Fruit fly (Drosophila melanogaster) whole organism, embryonic: ENCODE measurements around the gene Gclm.

Experiments
- Blimp-1 ChIP-seq: fragments of 200-800 bp; sonication (Bioruptor generic); optimal IDR thresholded peaks from 3 replicates; lab custom pipeline; 2018; ENCODE audit warnings: missing biosample characterization, missing genetic modification characterization, mild to moderate bottlenecking, moderate library complexity, missing genetic modification reagents
- Bteb2 ChIP-seq: fragments of 200-800 bp; sonication (Bioruptor generic); optimal IDR thresholded peaks from 2 replicates; lab custom pipeline; 2016; ENCODE audit warnings: missing biosample characterization, missing genetic modification characterization
- CG10431 ChIP-seq: fragments of 200-800 bp; sonication (Bioruptor generic); optimal IDR thresholded peaks from 3 replicates; lab custom pipeline; 2018; ENCODE audit warnings: missing biosample characterization, mild to moderate bottlenecking, missing genetic modification characterization
- CG11723 ChIP-seq: fragments of 200-800 bp; sonication (Bioruptor generic); optimal IDR thresholded peaks from 2 replicates; lab custom pipeline; 2017; ENCODE audit warnings: missing biosample characterization, mild to moderate bottlenecking, missing genetic modification characterization
- CG12071 ChIP-seq: fragments of 200-800 bp; sonication (Bioruptor generic); optimal IDR thresholded peaks from 3 replicates; lab custom pipeline; 2018; ENCODE audit warnings: missing biosample characterization, mild to moderate bottlenecking, missing genetic modification characterization
- CG12769 ChIP-seq: fragments of 200-800 bp; sonication (Bioruptor generic); optimal IDR thresholded peaks from 2 replicates; lab custom pipeline; 2019; ENCODE audit warnings: missing biosample characterization, mild to moderate bottlenecking, missing genetic modification characterization, moderate library complexity
- CG13894 ChIP-seq: fragments of 200-800 bp; sonication (Bioruptor generic); optimal IDR thresholded peaks from 3 replicates; lab custom pipeline; 2018; ENCODE audit warnings: missing biosample characterization, mild to moderate bottlenecking, missing genetic modification characterization, moderate library complexity
- CG16815 ChIP-seq: fragments of 200-800 bp; sonication (Bioruptor generic); optimal IDR thresholded peaks from 3 replicates; lab custom pipeline; 2017; ENCODE audit warnings: missing biosample characterization, mild to moderate bottlenecking, missing genetic modification characterization
- CG17612 ChIP-seq: fragments of 200-800 bp; sonication (Bioruptor generic); IDR thresholded peaks from 2 replicates; pipeline ENCODE4 v1.3.6; 2022; ENCODE audit warnings: missing biosample characterization, missing genetic modification characterization
- CG18619 ChIP-seq: fragments of 200-800 bp; sonication (Bioruptor generic); optimal IDR thresholded peaks from 3 replicates; lab custom pipeline; 2017; ENCODE audit warnings: missing biosample characterization, mild to moderate bottlenecking, missing genetic modification characterization
- CG2678 ChIP-seq: fragments of 200-800 bp; sonication (Bioruptor generic); optimal IDR thresholded peaks from 3 replicates; lab custom pipeline; 2019; ENCODE audit warnings: missing biosample characterization, mild to moderate bottlenecking, missing genetic modification characterization, moderate library complexity
- CG6254 ChIP-seq: fragments of 200-800 bp; sonication (Bioruptor generic); optimal IDR thresholded peaks from 3 replicates; lab custom pipeline; 2017; ENCODE audit warnings: mild to moderate bottlenecking, missing biosample characterization, missing genetic modification reagents, missing genetic modification characterization
- CG8089 ChIP-seq: fragments of 200-800 bp; sonication (Bioruptor generic); optimal IDR thresholded peaks from 3 replicates; lab custom pipeline; 2016; ENCODE audit warnings: missing biosample characterization, missing genetic modification characterization
- CG8944 ChIP-seq: fragments of 200-800 bp; sonication (Bioruptor generic); optimal IDR thresholded peaks from 3 replicates; lab custom pipeline; 2016; ENCODE audit warnings: missing biosample characterization, missing genetic modification characterization
- CG9932 ChIP-seq: fragments of 200-800 bp; sonication (Bioruptor generic); IDR thresholded peaks from 2 replicates; pipeline ENCODE4 v1.3.6; 2022; ENCODE audit warnings: missing biosample characterization, missing genetic modification characterization
- CTCF ChIP-seq: fragments of 200-800 bp; sonication (Bioruptor generic); optimal IDR thresholded peaks from 2 replicates; lab custom pipeline; 2017; ENCODE audit warnings: missing biosample characterization, mild to moderate bottlenecking, missing genetic modification characterization, moderate library complexity
- Chrac-16 ChIP-seq: fragments of 200-800 bp; sonication (Bioruptor generic); optimal IDR thresholded peaks from 3 replicates; lab custom pipeline; 2016; ENCODE audit warnings: missing biosample characterization, missing genetic modification characterization
- Dbx ChIP-seq: fragments of 200-800 bp; sonication (Bioruptor generic); IDR thresholded peaks from 3 replicates; pipeline ENCODE4 v1.3.6; 2022; ENCODE audit warnings: missing biosample characterization, missing genetic modification characterization
- Dfd ChIP-seq, 2 experiments: fragments of >200 bp; optimal IDR thresholded peaks; 2 replicates each; lab custom pipeline; 2017; ENCODE audit warnings: missing biosample characterization in 2 of 2, missing genetic modification characterization in 2 of 2
- Hmx ChIP-seq: fragments of 200-800 bp; sonication (Bioruptor generic); optimal IDR thresholded peaks from 2 replicates; lab custom pipeline; 2016; ENCODE audit warnings: missing biosample characterization, missing genetic modification characterization
- Lpt ChIP-seq: fragments of >200 bp; optimal IDR thresholded peaks from 2 replicates; lab custom pipeline; 2018; ENCODE audit warnings: missing biosample characterization, missing genetic modification characterization
- MTF-1 ChIP-seq: fragments of 200-800 bp; sonication (Bioruptor generic); optimal IDR thresholded peaks from 2 replicates; lab custom pipeline; 2018; ENCODE audit warnings: missing biosample characterization, mild to moderate bottlenecking, missing genetic modification characterization, borderline replicate concordance
- NFAT ChIP-seq: fragments of 200-800 bp; sonication (Bioruptor generic); IDR thresholded peaks from 2 replicates; pipeline ENCODE4 v1.3.6; 2022; ENCODE audit warnings: missing biosample characterization, missing genetic modification characterization
- Stat92E ChIP-seq, 3 experiments: fragments of >200 bp in 2 of 3; fragments of 200-800 bp in 1 of 3; sonication (Bioruptor generic) in 1 of 3; optimal IDR thresholded peaks; 2 replicates each; lab custom pipeline; 2017 to 2019; ENCODE audit warnings: missing biosample characterization in 3 of 3, missing genetic modification characterization in 3 of 3, mild to moderate bottlenecking in 1 of 3, moderate library complexity in 1 of 3
- ato ChIP-seq: fragments of 200-800 bp; sonication (Bioruptor generic); IDR thresholded peaks from 2 replicates; pipeline ENCODE4 v1.3.6; 2022; ENCODE audit warnings: missing biosample characterization, missing genetic modification characterization; ENCODE audit not compliant: partially characterized antibody
- bigmax ChIP-seq: fragments of 200-800 bp; sonication (Bioruptor generic); optimal IDR thresholded peaks from 2 replicates; lab custom pipeline; 2018; ENCODE audit warnings: missing biosample characterization, mild to moderate bottlenecking, missing genetic modification characterization
- caup ChIP-seq: fragments of 200-800 bp; sonication (Bioruptor generic); optimal IDR thresholded peaks from 3 replicates; lab custom pipeline; 2017; ENCODE audit warnings: missing biosample characterization, mild to moderate bottlenecking, missing genetic modification characterization, moderate library complexity; ENCODE audit not compliant: severe bottlenecking
- chif ChIP-seq, 2 experiments: fragments of 200-800 bp; sonication (Bioruptor generic); optimal IDR thresholded peaks; 3 replicates each; lab custom pipeline; 2016; ENCODE audit warnings: missing biosample characterization in 2 of 2, missing genetic modification characterization in 2 of 2
- chn ChIP-seq: fragments of 200-800 bp; sonication (Bioruptor generic); optimal IDR thresholded peaks from 2 replicates; lab custom pipeline; 2016; ENCODE audit warnings: missing biosample characterization, missing genetic modification characterization
- da ChIP-seq: fragments of 200-800 bp; sonication (Bioruptor generic); optimal IDR thresholded peaks from 2 replicates; lab custom pipeline; 2016; ENCODE audit warnings: missing biosample characterization, missing genetic modification characterization
- gfzf ChIP-seq: fragments of 200-800 bp; sonication (Bioruptor generic); optimal IDR thresholded peaks from 2 replicates; lab custom pipeline; 2016; ENCODE audit warnings: missing biosample characterization, mild to moderate bottlenecking, missing genetic modification characterization, moderate library complexity
- gsb ChIP-seq: fragments of 200-800 bp; sonication (Bioruptor generic); IDR thresholded peaks from 2 replicates; pipeline ENCODE4 v1.3.6; 2022; ENCODE audit warnings: missing biosample characterization, missing genetic modification characterization
- hb ChIP-seq: fragments of 200-800 bp; sonication (Bioruptor generic); IDR thresholded peaks from 3 replicates; pipeline ENCODE4 v1.3.6; 2022; ENCODE audit warnings: missing biosample characterization, missing genetic modification characterization; ENCODE audit not compliant: partially characterized antibody
- kah ChIP-seq: fragments of 200-800 bp; sonication (Bioruptor generic); optimal IDR thresholded peaks from 2 replicates; lab custom pipeline; 2018; ENCODE audit warnings: missing biosample characterization, mild to moderate bottlenecking, missing genetic modification characterization
- lbe ChIP-seq: fragments of 200-800 bp; sonication (Bioruptor generic); optimal IDR thresholded peaks from 2 replicates; lab custom pipeline; 2016; ENCODE audit warnings: missing biosample characterization, mild to moderate bottlenecking, missing genetic modification characterization
- lola ChIP-seq, 3 experiments: fragments of >200 bp in 2 of 3; fragments of 200-800 bp in 1 of 3; sonication (Bioruptor generic) in 1 of 3; optimal IDR thresholded peaks; 2 replicates each; lab custom pipeline; 2017 to 2019; ENCODE audit warnings: missing biosample characterization in 3 of 3, missing genetic modification characterization in 3 of 3, mild to moderate bottlenecking in 1 of 3, moderate library complexity in 1 of 3
- mld ChIP-seq: fragments of 200-800 bp; sonication (Bioruptor generic); IDR thresholded peaks from 3 replicates; pipeline ENCODE4 v1.3.6; 2022; ENCODE audit warnings: missing biosample characterization, missing genetic modification characterization; ENCODE audit not compliant: partially characterized antibody
- nom ChIP-seq: fragments of 200-800 bp; sonication (Bioruptor generic); optimal IDR thresholded peaks from 2 replicates; lab custom pipeline; 2017; ENCODE audit warnings: missing biosample characterization, missing genetic modification characterization, mild to moderate bottlenecking, moderate library complexity, missing genetic modification reagents
- odd ChIP-seq: fragments of 200-800 bp; sonication (Bioruptor generic); optimal IDR thresholded peaks from 2 replicates; lab custom pipeline; 2017; ENCODE audit warnings: missing biosample characterization, mild to moderate bottlenecking, missing genetic modification characterization
- onecut ChIP-seq: fragments of 200-800 bp; sonication (Bioruptor generic); IDR thresholded peaks from 2 replicates; pipeline ENCODE4 v1.3.6; 2022; ENCODE audit warnings: missing biosample characterization, missing genetic modification characterization
- pros ChIP-seq: fragments of 200-800 bp; sonication (Bioruptor generic); optimal IDR thresholded peaks from 3 replicates; lab custom pipeline; 2019; ENCODE audit warnings: missing biosample characterization, mild to moderate bottlenecking, missing genetic modification characterization, moderate library complexity
- slou ChIP-seq: fragments of 200-800 bp; sonication (Bioruptor generic); optimal IDR thresholded peaks from 3 replicates; lab custom pipeline; 2016; ENCODE audit warnings: missing biosample characterization, missing genetic modification characterization
- so ChIP-seq: fragments of 200-800 bp; sonication (Bioruptor generic); IDR thresholded peaks from 3 replicates; pipeline ENCODE4 v1.3.6; 2022; ENCODE audit warnings: missing biosample characterization, missing genetic modification characterization
- sqz ChIP-seq: fragments of 200-800 bp; sonication (Bioruptor generic); optimal IDR thresholded peaks from 3 replicates; lab custom pipeline; 2018; ENCODE audit warnings: missing biosample characterization, mild to moderate bottlenecking, missing genetic modification characterization
- tap ChIP-seq: fragments of 200-800 bp; optimal IDR thresholded peaks from 3 replicates; lab custom pipeline; 2019; ENCODE audit warnings: missing biosample characterization, mild to moderate bottlenecking, missing genetic modification characterization, moderate library complexity
- tll ChIP-seq, 2 experiments: fragments of 200-800 bp in 1 of 2; fragments of >200 bp in 1 of 2; sonication (Bioruptor generic) in 1 of 2; optimal IDR thresholded peaks; 2 replicates each; lab custom pipeline; 2017 to 2019; ENCODE audit warnings: missing biosample characterization in 2 of 2, missing genetic modification characterization in 2 of 2, mild to moderate bottlenecking in 1 of 2, moderate library complexity in 1 of 2
- twi ChIP-seq: fragments of 200-800 bp; optimal IDR thresholded peaks from 2 replicates; lab custom pipeline; 2019; ENCODE audit warnings: missing biosample characterization, mild to moderate bottlenecking, missing genetic modification characterization, moderate library complexity
- vfl ChIP-seq: fragments of 200-800 bp; sonication (Bioruptor generic); optimal IDR thresholded peaks from 2 replicates; lab custom pipeline; 2016; ENCODE audit warnings: missing biosample characterization, missing genetic modification characterization
- wdn ChIP-seq: fragments of 200-800 bp; sonication (Bioruptor generic); IDR thresholded peaks from 2 replicates; pipeline ENCODE4 v1.3.6; 2022; ENCODE audit warnings: missing biosample characterization, missing genetic modification characterization

Gene Gclm

dm6 chr3R:22667284-22667958 is 18.9 kb downstream of the Gclm start (continued):
- TF ChIP-seq twi (tag; lab: Kevin White, UChicago) (peak; percentile 46), caup (GFP tag; lab: Kevin White, UChicago) (peak; percentile 23), CG10431 (GFP tag; lab: Kevin White, UChicago) (no peak), da (GFP tag; lab: Kevin White, UChicago) (no peak), Chrac-16 (GFP tag; lab: Kevin White, UChicago) (peak; percentile 62), CG2678 (tag; lab: Kevin White, UChicago) (peak; percentile 94), Blimp-1 (GFP tag; lab: Kevin White, UChicago) (peak; percentile 98), mld (GFP tag; lab: Robert Waterston, UW) (no peak), lbe (GFP tag; lab: Kevin White, UChicago) (peak; percentile 73), CG17612 (GFP tag; lab: Robert Waterston, UW) (no peak), CG6254 (peak; percentile 80), ato (GFP tag; lab: Robert Waterston, UW) (no peak), Stat92E (GFP tag; optimal IDR thresholded peaks at IDR 0.05; lab: Kevin White, UChicago) (peak in 1 of 3 experiments; percentile 54), CG8944 (peak; percentile 45), Lpt (GFP tag; lab: Kevin White, UChicago) (no peak), nom (peak; percentile 84), sqz (GFP tag; lab: Kevin White, UChicago) (peak; percentile 83), tll (GFP tag; optimal IDR thresholded peaks at IDR 0.05; lab: Kevin White, UChicago) (no peak), MTF-1 (GFP tag; lab: Kevin White, UChicago) (peak; percentile 34), odd (GFP tag; lab: Kevin White, UChicago) (peak; percentile 44), Dfd (GFP tag; optimal IDR thresholded peaks at IDR 0.05; lab: Kevin White, UChicago) (no peak), onecut (GFP tag; lab: Robert Waterston, UW) (peak; percentile 72), slou (GFP tag; lab: Kevin White, UChicago) (peak; percentile 49), hb (no peak), chif (GFP tag; optimal IDR thresholded peaks at IDR 0.05; lab: Kevin White, UChicago) (peak; percentile 68 to 84), kah (GFP tag; lab: Kevin White, UChicago) (peak; percentile 78), gsb (GFP tag; lab: Robert Waterston, UW) (no peak), NFAT (GFP tag; lab: Robert Waterston, UW) (no peak), CG9932 (GFP tag; lab: Robert Waterston, UW) (peak; percentile 20; the same call in 1 of the 2 replicates), CG12769 (tag; lab: Kevin White, UChicago) (no peak), wdn (GFP tag; lab: Robert Waterston, UW) (peak; percentile 43; the same call in 1 of the 2 replicates), CG18619 (peak; percentile 69), chn (peak; percentile 43), CG11723 (GFP tag; lab: Kevin White, UChicago) (peak; percentile 60), Hmx (peak; percentile 25), Bteb2 (GFP tag; lab: Kevin White, UChicago) (peak; percentile 45), so (GFP tag; lab: Robert Waterston, UW) (peak; percentile 66; the same call in 1 of the 3 replicates), CG16815 (peak; percentile 67), CG8089 (GFP tag; lab: Kevin White, UChicago) (peak; percentile 57), tap (tag; lab: Kevin White, UChicago) (peak; percentile 92), lola (GFP tag; optimal IDR thresholded peaks at IDR 0.05; lab: Kevin White, UChicago) (peak in 1 of 3 experiments; percentile 83), vfl (GFP tag; lab: Kevin White, UChicago) (no peak), pros (GFP tag; lab: Kevin White, UChicago) (peak; percentile 30), CG12071 (GFP tag; lab: Kevin White, UChicago) (peak; percentile 12), CG13894 (no peak), CTCF (GFP tag; lab: Kevin White, UChicago) (peak; percentile 26), bigmax (GFP tag; lab: Kevin White, UChicago) (no peak), gfzf (no peak), Dbx (no peak)
